Worm (Caenorhabditis elegans): Measurements from ENCODE around the gene srj-9.
"Not testable (repeated sequence)": the region's sequence is repeated elsewhere in the genome, so short reads cannot be mapped to it uniquely, and the experiment has no call there.

The srj-9 gene

DNA sequence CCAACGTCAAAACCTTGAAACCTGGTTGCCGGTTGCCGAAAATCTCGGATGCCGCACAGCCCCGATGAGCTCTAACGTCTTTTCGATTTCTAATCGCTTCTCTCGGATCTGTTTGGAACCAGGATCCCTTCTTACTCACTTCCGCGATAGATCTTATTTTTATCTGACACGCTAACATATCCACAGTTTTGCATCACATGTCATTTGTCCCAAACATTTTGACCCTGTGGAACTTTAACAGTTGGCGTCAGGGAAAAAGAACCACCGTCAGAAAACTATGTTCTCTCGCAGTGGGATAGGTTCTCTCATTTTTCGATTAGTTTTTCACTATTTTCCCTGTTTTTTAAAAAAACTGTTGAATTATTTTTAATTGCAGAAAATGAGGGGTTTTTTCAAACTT, 33.4 kb upstream of the srj-9 start, which contains the start of gene T20D4.11:
Gene T20D4.11, plus strand, starts transcription at position 377 of the 400 bp plus-strand sequence.
- TF ChIP-seq odd-2 (tag; optimal IDR thresholded peaks at IDR 0.05) (no peak), syd-9 (tag; optimal IDR thresholded peaks at IDR 0.05) (no peak), madf-2 (tag; optimal IDR thresholded peaks at IDR 0.05) (no peak), lim-6 (tag; optimal IDR thresholded peaks at IDR 0.05) (no peak), hlh-6 (tag; optimal IDR thresholded peaks at IDR 0.05) (no peak), T23F11.4 (GFP tag; optimal IDR thresholded peaks at IDR 0.05) (no peak), ceh-24 (tag; optimal IDR thresholded peaks at IDR 0.05) (no peak), sox-4 (tag; optimal IDR thresholded peaks at IDR 0.05) (no peak), pax-1 (tag; optimal IDR thresholded peaks at IDR 0.05) (no peak), ceh-9 (tag; optimal IDR thresholded peaks at IDR 0.05) (no peak), C08G9.2 (tag; optimal IDR thresholded peaks at IDR 0.05) (no peak), ceh-18 (tag; optimal IDR thresholded peaks at IDR 0.05) (no peak), elt-2 (tag; optimal IDR thresholded peaks at IDR 0.05) (no peak), dmd-4 (tag; optimal IDR thresholded peaks at IDR 0.05; ENCODE audit: borderline replicate concordance) (no peak), K09A11.1 (tag; optimal IDR thresholded peaks at IDR 0.05; ENCODE audit: insufficient read depth) (no peak), Y22D7AL.16 (tag; optimal IDR thresholded peaks at IDR 0.05) (no peak), nhr-11 (tag; optimal IDR thresholded peaks at IDR 0.05) (no peak), pha-2 (tag; optimal IDR thresholded peaks at IDR 0.05) (no peak), fkh-6 (tag; optimal IDR thresholded peaks at IDR 0.05) (no peak)

DNA sequence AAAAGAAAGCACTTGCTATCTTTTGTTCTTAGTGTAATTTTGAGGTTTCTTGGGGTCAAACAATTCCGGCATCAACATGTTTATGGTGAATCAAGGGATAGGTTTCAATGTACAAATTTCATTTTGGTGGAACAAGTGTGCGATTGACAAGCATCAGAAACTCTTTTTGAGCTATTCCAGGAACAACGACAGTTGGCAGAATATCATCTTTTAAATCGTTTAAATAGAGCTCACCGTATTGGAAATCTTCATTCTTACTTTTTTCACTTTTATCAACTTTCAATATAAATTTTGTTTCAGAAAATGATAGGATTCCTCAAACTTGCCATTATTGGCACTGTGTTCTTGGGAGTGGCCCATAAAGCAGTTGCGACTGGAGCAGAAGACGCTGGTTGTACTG, 31.8 kb upstream of the srj-9 start, which contains the start of gene T20D4.10:
Gene T20D4.10, plus strand, starts transcription at position 301 of the 400 bp plus-strand sequence.
- TF ChIP-seq pha-4, ceh-22, ceh-9 (tag; optimal IDR thresholded peaks at IDR 0.05): not testable (repeated sequence)

DNA sequence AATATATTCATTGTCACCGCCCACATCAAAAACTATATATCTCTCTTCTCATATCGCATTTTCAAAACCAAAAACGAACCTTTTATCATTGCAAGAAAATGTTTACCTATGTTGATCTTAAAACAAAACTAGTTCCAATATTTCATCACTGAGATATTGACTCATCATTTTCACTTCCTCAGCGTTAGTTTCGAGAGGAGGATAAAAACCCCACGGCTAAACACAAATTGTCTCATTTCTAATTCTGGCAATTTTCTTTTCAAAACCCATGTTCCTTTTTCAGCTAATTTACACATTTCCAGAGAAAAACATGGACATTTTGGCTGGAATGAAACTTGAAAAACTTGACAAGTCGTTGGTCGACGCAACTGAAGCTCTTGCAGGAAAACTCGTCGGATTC, 23.1 kb upstream of the srj-9 start, which contains the start of gene T20D4.7:
Gene T20D4.7, plus strand, starts transcription at position 301 of the 400 bp plus-strand sequence.
- TF ChIP-seq ceh-2 (tag; optimal IDR thresholded peaks at IDR 0.05): no peak

DNA sequence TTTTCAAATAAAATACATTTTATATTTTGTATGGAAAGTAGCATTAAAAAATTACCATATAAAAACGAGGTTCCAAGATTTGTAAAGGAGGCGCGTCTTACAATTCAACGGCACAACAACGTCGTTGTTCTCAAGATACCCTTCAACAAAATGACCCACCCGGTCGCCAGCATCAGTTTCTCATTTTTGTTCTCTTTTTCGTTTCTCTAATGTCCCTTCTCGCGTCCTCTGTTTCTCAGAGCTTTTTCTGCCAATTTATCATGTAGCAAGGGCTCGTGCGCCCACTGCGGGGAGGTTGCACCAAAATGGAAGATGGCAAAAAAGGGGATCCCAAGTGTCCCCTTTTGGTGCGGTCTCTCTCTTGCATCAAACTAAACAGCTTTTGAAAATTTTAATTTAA, 22.2 kb upstream of the srj-9 start:
- TF ChIP-seq hlh-15 (tag; optimal IDR thresholded peaks at IDR 0.05) (no peak), mec-3 (tag; optimal IDR thresholded peaks at IDR 0.05; ENCODE audit: borderline replicate concordance) (no peak), ceh-22 (tag; optimal IDR thresholded peaks at IDR 0.05) (no peak), K09A11.1 (tag; optimal IDR thresholded peaks at IDR 0.05; ENCODE audit: insufficient read depth) (no peak), lim-6 (tag; optimal IDR thresholded peaks at IDR 0.05) (no peak), hlh-8 (tag; optimal IDR thresholded peaks at IDR 0.05) (no peak)

DNA sequence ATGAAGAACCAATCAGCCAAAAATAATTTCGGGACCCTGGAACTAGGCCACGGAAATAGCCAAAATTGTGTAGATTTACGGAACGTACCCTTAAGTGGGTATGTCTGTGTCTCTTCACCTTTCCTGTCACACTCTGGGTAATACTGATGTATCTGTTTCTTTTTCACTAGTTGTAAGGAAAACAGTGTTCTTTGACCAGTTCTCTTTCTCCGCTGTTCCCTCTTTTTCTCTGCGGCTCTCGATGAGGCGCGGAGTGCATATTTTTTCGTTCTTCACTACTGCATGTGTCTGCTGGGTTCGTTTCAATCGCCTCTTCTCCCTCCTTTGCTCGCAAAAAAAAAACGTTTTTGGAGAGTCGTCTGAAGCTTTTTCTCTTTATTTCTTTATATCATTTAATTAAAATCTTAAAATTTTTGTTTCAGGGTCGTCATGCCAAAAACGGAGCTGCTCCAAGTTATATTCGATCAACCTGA, 21.6 kb upstream of the srj-9 start, which contains the start of gene arrd-22:
Gene arrd-22, plus strand, starts transcription at position 423 of the 473 bp plus-strand sequence.
- TF ChIP-seq hlh-13 (GFP tag; optimal IDR thresholded peaks at IDR 0.05) (no peak), hlh-6 (tag; optimal IDR thresholded peaks at IDR 0.05) (no peak), sdc-2 (tag; optimal IDR thresholded peaks at IDR 0.05) (no peak), C08G9.2 (tag; optimal IDR thresholded peaks at IDR 0.05) (no peak), pros-1 (tag; optimal IDR thresholded peaks at IDR 0.05) (no peak), ceh-22 (tag; optimal IDR thresholded peaks at IDR 0.05) (no peak), hlh-15 (tag; optimal IDR thresholded peaks at IDR 0.05) (no peak), odd-2 (tag; optimal IDR thresholded peaks at IDR 0.05) (no peak), lin-11 (tag; optimal IDR thresholded peaks at IDR 0.05) (no peak)

DNA sequence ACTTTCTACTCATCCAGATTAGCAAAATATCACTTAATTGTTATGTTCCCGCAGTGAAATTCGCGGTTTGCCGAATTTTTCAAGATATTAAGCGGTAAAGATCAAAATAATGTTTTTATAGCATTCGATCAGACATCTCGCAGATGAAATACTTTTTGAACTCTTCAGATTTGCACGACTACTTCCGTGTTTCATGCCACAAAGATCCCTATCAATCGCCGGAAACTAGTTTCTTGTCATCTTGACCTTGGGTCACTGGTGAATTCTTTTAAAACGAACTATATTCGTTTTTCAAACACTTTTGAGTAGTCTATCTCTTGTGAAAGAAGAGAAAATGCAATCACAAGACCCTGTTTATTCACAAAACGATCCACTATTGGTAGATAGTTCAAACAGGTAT, 18.7 kb upstream of the srj-9 start, which contains the start of gene txt-11:
Gene txt-11, plus strand, starts transcription at position 301 of the 400 bp plus-strand sequence.
- no peak for TF ChIP-seq nhr-11 (tag; optimal IDR thresholded peaks at IDR 0.05)
- TF ChIP-seq hlh-30 (tag; optimal IDR thresholded peaks at IDR 0.05; ENCODE audit: insufficient read depth): no peak
- no peak for TF ChIP-seq nhr-232 (tag; optimal IDR thresholded peaks at IDR 0.05)
- TF ChIP-seq pax-1 (tag; optimal IDR thresholded peaks at IDR 0.05): no peak
- TF ChIP-seq ceh-22 (tag; optimal IDR thresholded peaks at IDR 0.05): no peak
- no peak for TF ChIP-seq ama-1 (optimal IDR thresholded peaks at IDR 0.05)
- TF ChIP-seq fkh-10 (GFP tag; optimal IDR thresholded peaks at IDR 0.05): no peak
- TF ChIP-seq pros-1 (tag; optimal IDR thresholded peaks at IDR 0.05): no peak
- TF ChIP-seq K09A11.1 (tag; optimal IDR thresholded peaks at IDR 0.05; ENCODE audit: insufficient read depth): no peak
- no peak for TF ChIP-seq ceh-18 (tag; optimal IDR thresholded peaks at IDR 0.05)
- no peak for TF ChIP-seq C38D4.7 (GFP tag; optimal IDR thresholded peaks at IDR 0.05)
- no peak for TF ChIP-seq hlh-8 (tag; optimal IDR thresholded peaks at IDR 0.05)
